Worm (Caenorhabditis elegans) whole organism, L4/young adult: ENCODE data around the gene K09E4.3.

ENCODE experiments used
- W03F9.2 ChIP-seq: fragments of 150-350 bp; optimal IDR thresholded peaks from 2 replicates; lab custom pipeline; 2014; ENCODE audit warnings: missing biosample characterization, missing genetic modification characterization
- dao-5 ChIP-seq: sonication (generic microtip); optimal IDR thresholded peaks from 2 replicates; lab custom pipeline; 2016; ENCODE audit warnings: missing genotype, missing genetic modification characterization, moderate library complexity, missing compliant biosample characterization
- him-1 ChIP-seq: sonication (generic microtip); optimal IDR thresholded peaks from 2 replicates; lab custom pipeline; 2016; ENCODE audit warnings: missing genotype, missing genetic modification reagents, missing genetic modification characterization, missing compliant biosample characterization

Gene K09E4.3

DNA sequence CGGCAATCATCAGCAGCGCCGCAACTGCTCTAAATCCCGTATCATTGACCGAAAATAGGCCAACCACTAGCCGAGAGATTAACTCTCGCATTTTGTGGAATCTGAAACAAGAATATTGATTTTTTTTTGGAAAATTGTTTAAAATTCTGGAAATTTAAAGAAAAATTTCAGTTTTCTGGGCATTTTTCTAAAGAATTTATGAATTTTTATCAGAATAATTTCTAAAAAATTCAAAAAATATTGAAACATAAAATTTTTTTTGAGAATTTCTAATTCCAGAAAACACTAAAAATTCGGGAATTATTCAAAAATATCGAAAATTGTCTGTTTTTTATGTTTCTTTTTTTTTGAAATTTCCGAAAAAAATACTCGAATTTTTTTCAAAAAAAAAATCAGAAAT lies 6.0 kb upstream of the K09E4.3 start, which contains the start of gene algn-3:
Gene algn-3 (minus strand): TSS at position 101 of the 400 bp plus-strand sequence.
- no peak for TF ChIP-seq dao-5
- no peak for TF ChIP-seq him-1 (tag; lab: Kevin White, UChicago)

DNA sequence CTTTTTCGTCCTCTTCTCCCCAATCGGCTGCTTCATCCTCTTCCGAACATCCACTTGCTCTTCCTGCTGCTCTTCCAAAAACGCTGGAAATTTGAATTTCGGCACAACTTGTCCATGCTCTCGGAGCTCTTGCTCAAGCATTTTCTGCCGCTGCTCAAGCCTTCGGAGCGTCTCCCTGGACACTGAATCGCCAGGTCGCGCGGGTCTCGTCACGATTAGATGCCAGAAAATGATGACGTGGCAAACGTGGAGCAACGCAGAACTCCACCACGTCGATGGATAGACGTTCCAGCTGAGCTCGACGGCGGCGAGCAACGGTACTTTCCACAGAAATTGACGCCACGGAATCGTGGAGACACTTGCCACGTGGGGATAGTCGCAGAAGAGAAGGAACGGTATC lies 2.5 kb upstream of the K09E4.3 start:
- TF ChIP-seq him-1 (tag; lab: Kevin White, UChicago) (no peak), dao-5 (no peak), W03F9.2 (tag; lab: Kevin White, UChicago) (no peak)

DNA sequence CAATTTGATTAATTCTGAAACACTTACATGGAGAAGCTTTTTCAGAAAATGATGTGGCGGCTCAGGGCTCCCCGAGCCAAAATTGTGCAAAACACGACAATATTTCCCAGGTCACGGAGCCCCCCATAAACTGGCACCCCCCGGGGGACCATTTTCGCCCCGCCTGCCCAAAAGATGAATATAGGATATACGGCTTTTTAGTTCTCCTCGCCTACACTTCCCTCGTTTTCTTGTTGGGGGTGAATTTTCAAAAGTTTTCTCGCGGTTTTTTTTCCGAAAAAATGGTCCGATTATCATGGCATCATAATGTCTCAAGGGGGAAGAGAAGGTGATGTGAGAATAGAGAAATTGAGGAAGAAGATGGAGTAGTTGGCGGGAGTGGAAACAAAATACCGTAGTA lies 4.7 kb downstream of the K09E4.3 start, which contains the start of gene K09E4.4:
Gene K09E4.4 (minus strand): TSS at position 101 of the 400 bp plus-strand sequence.
- TF ChIP-seq W03F9.2 (tag; lab: Kevin White, UChicago), result no peak
- no peak for TF ChIP-seq dao-5
- TF ChIP-seq him-1 (tag; lab: Kevin White, UChicago), result no peak

DNA sequence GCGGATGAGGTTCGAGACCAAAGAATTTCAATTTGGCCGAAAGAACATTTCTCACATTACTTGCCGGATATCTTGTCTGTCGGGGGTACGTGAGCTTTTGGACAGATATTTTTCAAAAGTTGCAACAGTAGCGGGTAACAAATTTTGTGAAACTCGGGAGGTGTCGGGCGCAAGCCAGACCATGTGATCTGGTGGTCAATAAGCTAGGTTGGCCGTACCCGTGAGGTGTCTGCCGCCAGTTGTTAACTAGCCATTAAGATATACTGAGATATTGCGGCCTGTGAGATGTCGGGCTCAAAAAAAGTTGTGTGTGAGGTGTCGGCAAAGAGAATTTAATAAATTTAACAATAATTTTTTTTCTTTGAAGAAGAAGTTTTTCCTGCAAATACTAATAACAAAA lies 8.3 kb downstream of the K09E4.3 start:
- TF ChIP-seq dao-5, result no peak
- TF ChIP-seq W03F9.2 (tag; lab: Kevin White, UChicago), result no peak
- no peak for TF ChIP-seq him-1 (tag; lab: Kevin White, UChicago)

DNA sequence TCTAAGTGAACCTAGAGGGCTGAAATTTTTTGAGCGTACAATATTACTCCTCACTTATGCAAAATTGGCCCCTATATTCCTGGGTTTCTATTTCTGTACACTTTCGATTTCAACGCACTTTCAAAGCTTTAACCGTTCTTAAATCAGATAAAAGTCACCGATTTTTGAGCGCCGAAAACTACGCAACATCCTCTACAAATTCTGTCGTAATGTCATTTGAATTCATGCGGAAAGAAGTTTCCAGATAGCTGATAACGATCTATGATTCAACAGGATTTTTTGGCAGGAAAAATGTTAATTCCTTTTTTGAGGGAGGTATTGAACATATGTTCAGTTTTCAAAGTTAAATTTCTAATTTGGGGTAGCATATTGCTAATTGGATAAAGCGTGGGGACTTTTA lies 13.9 kb downstream of the K09E4.3 start:
- TF ChIP-seq W03F9.2 (tag; lab: Kevin White, UChicago) (no peak), him-1 (tag; lab: Kevin White, UChicago) (no peak), dao-5 (no peak)

DNA sequence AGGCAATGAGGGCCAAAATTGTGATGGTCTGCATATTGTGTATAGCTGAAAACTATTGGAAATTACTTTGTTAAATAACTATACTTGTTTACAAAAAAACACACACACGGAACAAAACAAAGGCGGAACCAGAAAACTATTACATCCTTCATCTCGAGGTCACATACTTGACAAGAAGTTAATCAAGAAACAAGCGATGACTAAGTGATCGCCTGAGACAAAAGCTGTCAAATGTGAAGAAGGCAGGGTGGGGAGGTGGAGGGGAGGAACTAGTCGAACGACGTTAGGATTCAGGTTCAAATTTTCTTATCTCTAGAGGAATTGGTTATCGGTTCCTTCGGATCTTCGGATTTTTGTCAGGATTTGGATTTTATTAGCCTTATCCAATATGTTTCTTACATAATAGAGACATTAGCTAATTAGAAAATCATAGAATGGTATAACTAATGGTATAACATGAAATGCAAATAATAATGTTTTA lies 17.5 kb downstream of the K09E4.3 start, which contains the start of gene cpg-7:
Gene cpg-7 (minus strand): TSS at position 51 of the 481 bp plus-strand sequence.
- TF ChIP-seq dao-5 (no peak), W03F9.2 (tag; lab: Kevin White, UChicago) (no peak), him-1 (tag; lab: Kevin White, UChicago) (no peak)

DNA sequence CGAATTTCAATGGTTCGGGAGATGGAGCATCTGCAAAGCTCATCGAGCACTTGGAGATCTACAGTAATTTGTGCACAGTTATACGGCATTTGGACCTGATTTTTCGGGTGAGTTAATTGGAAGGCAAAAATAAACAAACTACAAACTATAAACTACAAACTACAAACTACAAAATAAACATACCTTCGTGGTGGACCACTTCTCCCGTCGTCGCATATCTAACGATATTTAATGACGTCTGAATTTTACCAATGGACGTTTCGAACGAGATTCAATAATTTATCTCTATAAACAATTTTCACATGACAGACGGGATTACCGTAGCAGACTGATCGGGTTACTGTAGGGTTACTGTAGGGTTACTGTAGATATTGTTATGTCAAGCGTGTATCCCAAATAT lies 20.6 kb downstream of the K09E4.3 start:
- TF ChIP-seq dao-5, result no peak
- no peak for TF ChIP-seq W03F9.2 (tag; lab: Kevin White, UChicago)
- no peak for TF ChIP-seq him-1 (tag; lab: Kevin White, UChicago)

DNA sequence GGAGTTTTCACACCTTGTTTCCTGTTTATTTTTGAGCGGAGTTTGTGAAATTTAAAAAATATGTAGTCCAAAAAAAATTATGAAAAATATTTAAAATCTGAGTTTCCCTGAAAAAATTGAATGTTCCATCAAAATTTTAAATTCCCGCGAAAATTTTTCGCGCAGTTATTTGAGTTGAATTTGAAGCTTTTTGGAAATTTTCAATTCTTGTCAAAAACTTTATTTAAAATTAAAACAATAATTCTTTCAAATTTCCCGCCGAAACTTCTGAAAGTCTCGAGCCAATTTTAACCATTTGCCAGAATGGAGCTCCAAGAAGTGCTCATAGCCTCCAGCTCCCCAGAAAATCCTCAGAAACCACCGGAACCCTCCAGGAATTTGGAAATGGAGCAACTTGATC lies 22.3 kb downstream of the K09E4.3 start, which contains the start of gene gur-4:
Gene gur-4 (plus strand): TSS at position 301 of the 400 bp plus-strand sequence.
- TF ChIP-seq W03F9.2 (tag; lab: Kevin White, UChicago) (no peak), dao-5 (no peak), him-1 (tag; lab: Kevin White, UChicago) (no peak)

DNA sequence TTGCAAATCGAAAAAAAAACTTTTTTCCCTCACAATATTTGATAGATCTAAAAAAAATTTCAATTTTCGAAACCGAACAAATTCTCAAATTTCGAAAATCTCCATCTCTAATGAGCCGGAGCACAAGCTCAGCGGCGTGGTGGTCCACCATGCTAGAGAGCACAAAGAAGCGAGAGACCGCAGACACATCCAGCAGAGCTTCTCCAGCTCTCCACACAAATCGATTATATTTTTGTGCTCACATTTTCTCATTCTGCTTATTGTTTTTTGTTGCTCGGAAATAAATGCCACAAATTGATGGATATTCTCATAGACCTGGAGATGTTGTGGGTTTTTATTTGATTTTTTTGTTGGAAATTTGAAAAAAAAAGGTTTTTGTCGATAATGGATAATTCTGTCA lies 24.6 kb downstream of the K09E4.3 start:
- TF ChIP-seq dao-5 (no peak), W03F9.2 (tag; lab: Kevin White, UChicago) (no peak), him-1 (tag; lab: Kevin White, UChicago) (no peak)

DNA sequence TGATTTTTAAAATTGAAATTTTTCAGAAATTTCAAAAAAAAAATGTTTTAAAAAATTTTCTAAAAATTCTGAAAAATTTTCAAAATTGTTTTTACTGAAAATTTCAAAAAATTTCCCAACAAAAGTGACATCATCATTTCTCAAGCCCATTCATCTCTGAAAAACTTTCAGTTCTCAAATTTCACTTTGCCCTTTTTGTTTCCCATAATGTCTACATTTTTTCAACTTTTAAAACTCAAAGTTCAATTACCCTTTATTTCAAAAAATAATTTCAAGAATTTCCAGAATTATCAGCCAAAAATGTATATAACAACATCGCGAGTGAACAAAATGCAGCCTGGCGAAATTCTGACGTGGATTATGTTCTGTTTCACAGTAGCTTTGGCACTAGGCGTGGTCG lies 25.8 kb downstream of the K09E4.3 start, which contains the start of gene bkip-1:
Gene bkip-1 (plus strand): TSS at position 301 of the 400 bp plus-strand sequence.
- TF ChIP-seq him-1 (tag; lab: Kevin White, UChicago), result no peak
- TF ChIP-seq W03F9.2 (tag; lab: Kevin White, UChicago), result no peak
- no peak for TF ChIP-seq dao-5

DNA sequence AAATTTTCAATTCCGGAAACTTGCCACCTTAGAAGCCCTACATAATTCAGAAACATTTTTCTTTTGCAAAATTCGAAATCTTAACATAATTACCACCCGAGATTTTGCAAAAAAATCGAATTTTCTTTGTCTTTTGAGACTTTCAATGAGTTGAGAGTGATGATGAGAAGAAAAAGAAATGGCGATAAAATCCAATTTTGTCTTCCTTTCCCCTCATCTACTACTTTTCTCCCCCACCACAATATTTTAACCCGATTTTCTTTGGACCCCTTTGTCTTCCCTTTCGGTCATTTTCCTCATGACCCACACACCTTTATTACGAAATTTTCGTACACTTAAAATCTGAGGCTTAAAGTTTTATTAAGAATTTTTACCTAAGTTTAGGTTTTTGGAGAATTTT lies 28.4 kb downstream of the K09E4.3 start:
- TF ChIP-seq him-1 (tag; lab: Kevin White, UChicago), result no peak

DNA sequence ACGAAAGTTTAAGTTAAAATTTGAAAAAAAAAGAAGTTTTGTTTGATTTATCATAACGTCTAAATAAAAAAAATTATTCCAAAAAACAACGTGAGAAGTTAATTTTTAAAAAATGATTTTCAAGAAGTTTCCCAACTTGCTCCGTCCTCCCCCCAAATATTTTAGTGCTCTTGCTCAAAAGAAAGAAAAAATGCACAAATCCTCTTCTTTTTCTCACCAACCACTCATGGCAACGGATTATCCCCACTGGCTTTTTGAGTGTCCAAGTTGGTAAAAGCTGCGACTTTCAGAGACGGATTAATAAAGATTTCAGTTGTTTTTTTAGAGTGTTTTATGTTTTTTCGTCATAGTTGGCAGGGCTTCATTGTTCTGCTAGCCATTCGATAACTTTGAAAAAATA lies 29.2 kb downstream of the K09E4.3 start, which contains the start of gene Y39G8C.2:
Gene Y39G8C.2 (minus strand): TSS at position 101 of the 400 bp plus-strand sequence.
- TF ChIP-seq him-1 (tag; lab: Kevin White, UChicago) (no peak), W03F9.2 (tag; lab: Kevin White, UChicago) (no peak), dao-5 (no peak)

DNA sequence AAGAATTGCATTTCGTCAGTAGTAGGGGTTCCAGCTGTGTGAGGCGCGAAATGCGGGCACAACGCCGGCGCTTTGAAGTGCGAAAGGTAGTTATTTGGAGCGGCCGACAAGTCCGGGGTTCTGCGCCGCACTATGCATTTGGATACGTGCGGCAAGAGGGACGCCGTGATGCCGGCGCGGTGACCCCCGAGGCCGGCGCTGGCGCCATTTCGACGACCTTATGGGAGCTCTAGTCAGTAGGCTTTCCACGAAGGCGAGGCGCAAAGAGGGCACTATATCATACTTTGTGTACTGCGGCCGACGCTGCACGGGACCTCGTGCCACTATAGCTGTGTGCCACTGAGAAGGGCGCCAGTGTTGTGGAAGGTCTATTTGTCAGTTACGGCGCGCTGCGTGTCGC lies 29.9 kb downstream of the K09E4.3 start:
- TF ChIP-seq W03F9.2 (tag; lab: Kevin White, UChicago) (no peak), dao-5 (no peak), him-1 (tag; lab: Kevin White, UChicago) (no peak)

DNA sequence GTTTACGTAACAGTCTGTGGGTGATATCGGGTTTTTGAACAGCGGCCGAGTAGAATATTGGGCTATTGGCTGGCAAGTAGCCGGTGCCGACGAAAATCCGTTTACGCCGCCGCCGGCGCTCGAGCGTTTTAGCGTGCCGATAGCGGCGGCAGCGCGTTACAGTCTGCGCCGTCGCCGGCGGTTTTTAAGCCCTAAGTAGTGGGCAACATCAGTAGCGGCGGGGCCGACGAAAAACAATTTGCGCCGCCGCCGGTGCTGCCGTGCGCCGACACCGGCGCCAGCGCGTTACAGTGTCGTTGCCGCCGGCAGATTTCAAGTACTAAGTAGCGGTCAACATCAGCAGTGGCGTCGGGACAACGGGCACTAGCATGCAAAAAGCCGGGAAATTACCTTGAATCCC lies 30.9 kb downstream of the K09E4.3 start:
- no peak for TF ChIP-seq him-1 (tag; lab: Kevin White, UChicago)
- no peak for TF ChIP-seq dao-5
- no peak for TF ChIP-seq W03F9.2 (tag; lab: Kevin White, UChicago)

DNA sequence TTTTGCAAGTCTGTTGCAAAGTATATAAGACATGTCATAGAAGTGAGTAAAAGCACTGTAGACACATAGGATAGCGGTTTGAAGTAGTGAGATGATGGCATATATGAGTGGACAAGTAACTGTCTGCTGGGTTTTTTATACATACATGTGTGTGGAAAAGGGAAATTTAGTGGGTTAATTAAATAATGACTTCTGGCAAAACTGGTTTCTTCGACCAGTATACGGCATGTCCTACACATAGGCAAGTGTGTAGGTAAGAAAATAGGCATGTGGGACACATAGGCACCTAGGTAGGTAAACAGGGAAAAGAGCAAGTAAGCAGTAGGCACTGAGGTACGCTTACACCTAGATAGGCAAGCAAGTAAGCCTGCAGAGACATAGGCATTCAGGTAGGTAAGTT lies 32.2 kb downstream of the K09E4.3 start, which contains the start of gene col-87:
Gene col-87 (minus strand): TSS at position 101 of the 400 bp plus-strand sequence.
- TF ChIP-seq W03F9.2 (tag; lab: Kevin White, UChicago) (no peak), dao-5 (no peak), him-1 (tag; lab: Kevin White, UChicago) (no peak)
